Worm (Caenorhabditis elegans) whole organism, L2 larva: ENCODE results near the gene F44F4.9.
A peak's percentile ranks its signal among the peaks of the same experiment; 100 is the strongest.

Experiments used
- F13H6.1 ChIP-seq: sonication (generic microtip); optimal IDR thresholded peaks from 2 replicates; lab custom pipeline; 2016; ENCODE audit warnings: missing genetic modification characterization, missing compliant biosample characterization
- ama-1 ChIP-seq: fragments of 150-350 bp; optimal IDR thresholded peaks from 2 replicates; lab custom pipeline; 2018; ENCODE audit warnings: inconsistent platforms
- blmp-1 ChIP-seq: sonication (generic microtip); optimal IDR thresholded peaks from 2 replicates; lab custom pipeline; 2017; ENCODE audit warnings: missing genetic modification characterization, mild to moderate bottlenecking, missing compliant biosample characterization, antibody characterized with exemption, moderate library complexity; ENCODE audit not compliant: insufficient read depth
- egl-27 ChIP-seq: sonication (generic microtip); optimal IDR thresholded peaks from 3 replicates; lab custom pipeline; 2017; ENCODE audit warnings: missing biosample characterization, missing genetic modification reagents, missing genetic modification characterization
- elt-1 ChIP-seq: fragments of 150-350 bp; optimal IDR thresholded peaks from 2 replicates; lab custom pipeline; 2014; ENCODE audit warnings: missing biosample characterization, missing genetic modification characterization
- fos-1 ChIP-seq: fragments of 150-350 bp; optimal IDR thresholded peaks from 2 replicates; lab custom pipeline; 2014; ENCODE audit warnings: missing biosample characterization, missing genetic modification characterization
- mab-5 ChIP-seq: fragments of 150-350 bp; optimal IDR thresholded peaks from 2 replicates; lab custom pipeline; 2014; ENCODE audit warnings: missing biosample characterization, missing genetic modification characterization
- nhr-12 ChIP-seq: fragments of 150-350 bp; optimal IDR thresholded peaks from 2 replicates; lab custom pipeline; 2014; ENCODE audit warnings: missing biosample characterization, missing genetic modification characterization
- nhr-77 ChIP-seq: fragments of 150-350 bp; optimal IDR thresholded peaks from 2 replicates; lab custom pipeline; 2014; ENCODE audit warnings: missing biosample characterization, missing genetic modification characterization
- ztf-4 ChIP-seq: fragments of 150-350 bp; optimal IDR thresholded peaks from 2 replicates; lab custom pipeline; 2014; ENCODE audit warnings: missing biosample characterization, missing genetic modification characterization

ce11 chrII:10872541-10872940 lies 43.1 kb downstream of the F44F4.9 start, which contains the start of the genes cyn-4 and copz-1:
- TF ChIP-seq nhr-77 (tag; lab: Kevin White, UChicago) (no peak), ztf-4 (tag; lab: Kevin White, UChicago) (peak; percentile 44), fos-1 (tag; lab: Kevin White, UChicago) (peak; percentile 53), ama-1 (lab: Kevin White, UChicago) (no peak), nhr-12 (tag; lab: Kevin White, UChicago) (no peak), egl-27 (no peak), elt-1 (no peak), blmp-1 (tag; lab: Kevin White, UChicago) (no peak), F13H6.1 (tag; lab: Kevin White, UChicago) (peak; percentile 79), mab-5 (tag; lab: Kevin White, UChicago) (peak; percentile 42)
